Worm (Caenorhabditis elegans): ENCODE data around the gene mel-11.

DNA sequence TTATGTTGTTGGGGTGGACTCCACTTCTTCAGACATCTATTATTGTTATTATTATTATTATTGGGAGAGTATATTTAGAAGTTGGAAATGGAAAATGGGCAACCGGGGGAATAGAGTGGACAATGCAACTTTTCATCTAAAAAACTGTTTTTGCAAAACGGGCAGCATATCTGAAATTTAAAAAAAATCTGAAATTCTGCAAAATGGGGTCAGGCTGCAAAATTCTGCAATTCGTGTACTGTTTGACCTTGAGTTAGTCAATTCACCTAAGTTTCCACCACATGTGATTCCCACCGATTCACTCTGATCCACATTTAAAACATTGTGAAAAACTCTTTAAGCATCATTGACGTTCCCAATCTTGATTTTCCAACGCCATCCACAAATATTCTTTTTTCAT lies 14.7 kb downstream of the mel-11 start, which contains the start of gene C06C3.4:
- TF ChIP-seq tab-1 (GFP tag; IDR thresholded peaks at IDR 0.05), result no peak
- no peak for TF ChIP-seq med-1 (GFP tag; optimal IDR thresholded peaks at IDR 0.05; ENCODE audit: insufficient read depth)
- no peak for TF ChIP-seq ztf-29 (GFP tag; IDR thresholded peaks at IDR 0.05)

Data from whole organism, midembryonic.